Worm (Caenorhabditis elegans) whole organism, mixed stage, embryonic: ENCODE measurements around the gene wdr-5.2.

Source experiments
- M03D4.4 ChIP-seq: sonication (generic microtip); optimal IDR thresholded peaks from 2 replicates; lab custom pipeline; 2017; ENCODE audit warnings: mild to moderate bottlenecking, missing genetic modification characterization, missing compliant biosample characterization
- bed-3 ChIP-seq: fragments of 200-800 bp; sonication (Bioruptor generic); optimal IDR thresholded peaks from 3 replicates; lab custom pipeline; 2018; ENCODE audit warnings: mild to moderate bottlenecking, missing genetic modification characterization, moderate library complexity, missing compliant biosample characterization
- blmp-1 ChIP-seq: fragments of 150-350 bp; optimal IDR thresholded peaks from 2 replicates; lab custom pipeline; 2014; ENCODE audit warnings: missing biosample characterization, missing genetic modification characterization
- ceh-39 ChIP-seq: fragments of 150-350 bp; optimal IDR thresholded peaks from 2 replicates; lab custom pipeline; 2014; ENCODE audit warnings: missing biosample characterization, missing genetic modification characterization
- ceh-43 ChIP-seq: fragments of 200-800 bp; sonication (Bioruptor generic); optimal IDR thresholded peaks from 2 replicates; lab custom pipeline; 2018; ENCODE audit warnings: mild to moderate bottlenecking, missing genetic modification characterization, moderate library complexity, missing compliant biosample characterization
- ceh-83 ChIP-seq: fragments of 200-800 bp; sonication (Bioruptor generic); optimal IDR thresholded peaks from 2 replicates; lab custom pipeline; 2018; ENCODE audit warnings: mild to moderate bottlenecking, missing genetic modification characterization, missing compliant biosample characterization
- ces-1 ChIP-seq: fragments of 150-350 bp; optimal IDR thresholded peaks from 2 replicates; lab custom pipeline; 2014; ENCODE audit warnings: missing biosample characterization, missing genetic modification reagents, missing genetic modification characterization
- cnd-1 ChIP-seq: fragments of 200-800 bp; sonication (Bioruptor generic); optimal IDR thresholded peaks from 2 replicates; lab custom pipeline; 2018; ENCODE audit warnings: mild to moderate bottlenecking, missing genetic modification characterization, missing compliant biosample characterization
- drap-1 ChIP-seq: fragments of 200-800 bp; sonication (Bioruptor generic); optimal IDR thresholded peaks from 3 replicates; lab custom pipeline; 2018; ENCODE audit warnings: mild to moderate bottlenecking, missing genetic modification characterization, missing compliant biosample characterization
- elt-1 ChIP-seq: sonication (generic microtip); optimal IDR thresholded peaks from 2 replicates; lab custom pipeline; 2017; ENCODE audit warnings: missing genetic modification characterization, mild to moderate bottlenecking, missing compliant biosample characterization, antibody characterized with exemption, moderate library complexity, borderline replicate concordance; ENCODE audit not compliant: insufficient read depth
- elt-3 ChIP-seq: fragments of 150-350 bp; optimal IDR thresholded peaks from 2 replicates; lab custom pipeline; 2014; ENCODE audit warnings: missing biosample characterization, missing genetic modification characterization
- flh-1 ChIP-seq: fragments of 200-800 bp; sonication (Bioruptor generic); optimal IDR thresholded peaks from 2 replicates; lab custom pipeline; 2018; ENCODE audit warnings: mild to moderate bottlenecking, missing genetic modification characterization, moderate library complexity, missing compliant biosample characterization
- ham-2 ChIP-seq: fragments of 200-800 bp; sonication (Bioruptor generic); optimal IDR thresholded peaks from 2 replicates; lab custom pipeline; 2018; ENCODE audit warnings: mild to moderate bottlenecking, missing genetic modification characterization, missing compliant biosample characterization
- hlh-1 ChIP-seq: fragments of 150-350 bp; optimal IDR thresholded peaks from 2 replicates; lab custom pipeline; 2014; ENCODE audit warnings: missing biosample characterization, missing genetic modification reagents, missing genetic modification characterization
- lin-13 ChIP-seq: fragments of 150-350 bp; optimal IDR thresholded peaks from 2 replicates; lab custom pipeline; 2014; ENCODE audit warnings: missing biosample characterization, missing genetic modification characterization
- lin-32 ChIP-seq: fragments of 200-800 bp; sonication (Bioruptor generic); optimal IDR thresholded peaks from 2 replicates; lab custom pipeline; 2018; ENCODE audit warnings: mild to moderate bottlenecking, missing genetic modification characterization, missing compliant biosample characterization
- lsy-2 ChIP-seq: fragments of 150-350 bp; optimal IDR thresholded peaks from 2 replicates; lab custom pipeline; 2014; ENCODE audit warnings: missing biosample characterization, missing genetic modification characterization
- mab-5 ChIP-seq: fragments of 150-350 bp; optimal IDR thresholded peaks from 2 replicates; lab custom pipeline; 2014; ENCODE audit warnings: missing biosample characterization, missing genetic modification characterization
- mep-1 ChIP-seq: fragments of 150-350 bp; optimal IDR thresholded peaks from 2 replicates; lab custom pipeline; 2017; ENCODE audit warnings: missing biosample characterization, missing genetic modification reagents, missing genetic modification characterization, inconsistent platforms
- mls-2 ChIP-seq: sonication (generic microtip); optimal IDR thresholded peaks from 2 replicates; lab custom pipeline; 2016; ENCODE audit warnings: mild to moderate bottlenecking, missing genetic modification characterization, moderate library complexity, missing compliant biosample characterization
- nhr-2 ChIP-seq: fragments of 150-350 bp; optimal IDR thresholded peaks from 2 replicates; lab custom pipeline; 2014; ENCODE audit warnings: missing biosample characterization, missing genetic modification characterization
- nhr-237 ChIP-seq: fragments of 150-350 bp; optimal IDR thresholded peaks from 2 replicates; lab custom pipeline; 2014; ENCODE audit warnings: missing biosample characterization, missing genetic modification characterization
- pha-4 ChIP-seq: fragments of 150-350 bp; optimal IDR thresholded peaks from 2 replicates; lab custom pipeline; 2018; ENCODE audit warnings: missing biosample characterization, missing genetic modification reagents, missing genetic modification characterization
- sem-2 ChIP-seq: fragments of 200-800 bp; sonication (Bioruptor generic); optimal IDR thresholded peaks from 2 replicates; lab custom pipeline; 2018; ENCODE audit warnings: mild to moderate bottlenecking, missing genetic modification characterization, missing compliant biosample characterization
- sptf-1 ChIP-seq: sonication (generic microtip); optimal IDR thresholded peaks from 2 replicates; lab custom pipeline; 2017; ENCODE audit warnings: mild to moderate bottlenecking, missing genetic modification characterization, moderate library complexity, missing compliant biosample characterization
- tbx-8 ChIP-seq: fragments of 200-800 bp; sonication (Bioruptor generic); optimal IDR thresholded peaks from 2 replicates; lab custom pipeline; 2018; ENCODE audit warnings: mild to moderate bottlenecking, missing genetic modification characterization, moderate library complexity, missing compliant biosample characterization
- unc-120 ChIP-seq: sonication (generic microtip); optimal IDR thresholded peaks from 2 replicates; lab custom pipeline; 2017; ENCODE audit warnings: missing genetic modification characterization, missing compliant biosample characterization; ENCODE audit not compliant: poor library complexity, severe bottlenecking
- unc-39 ChIP-seq: fragments of 150-350 bp; optimal IDR thresholded peaks from 2 replicates; lab custom pipeline; 2014; ENCODE audit warnings: missing biosample characterization, missing genetic modification characterization
- unc-62 ChIP-seq: fragments of 150-350 bp; optimal IDR thresholded peaks from 2 replicates; lab custom pipeline; 2014; ENCODE audit warnings: missing biosample characterization, missing genetic modification reagents, missing genetic modification characterization
- zip-8 ChIP-seq: fragments of 150-350 bp; optimal IDR thresholded peaks from 2 replicates; lab custom pipeline; 2014; ENCODE audit warnings: missing biosample characterization, missing genetic modification characterization
- ztf-11 ChIP-seq: fragments of 150-350 bp; optimal IDR thresholded peaks from 2 replicates; lab custom pipeline; 2014; ENCODE audit warnings: missing biosample characterization, missing genetic modification characterization

Gene wdr-5.2

DNA sequence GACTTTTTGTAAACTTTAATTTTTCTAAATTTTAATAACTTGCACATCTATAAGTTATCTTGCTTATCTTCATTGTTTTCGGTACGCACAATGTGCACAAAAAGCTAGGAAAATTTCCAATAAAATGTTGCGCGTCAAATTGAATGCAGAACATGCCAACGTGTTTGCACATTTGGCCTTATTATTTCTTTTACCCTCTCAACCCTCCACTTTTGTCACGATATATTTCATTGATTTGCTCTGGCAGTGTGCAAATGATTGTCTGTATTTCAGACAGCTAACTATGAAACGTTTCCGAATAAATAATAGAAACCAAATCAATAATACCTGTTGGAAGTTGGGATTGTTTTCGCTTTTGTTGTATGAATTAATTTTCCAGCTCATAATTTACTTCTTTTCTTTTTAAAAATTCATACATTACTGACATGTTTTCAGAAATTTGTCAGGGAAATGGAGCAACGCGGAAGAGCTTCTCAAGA lies at the start of gene wdr-5.2:
wdr-5.2 (plus strand) TSS at position 429 of the 479 bp plus-strand sequence.
- no peak for TF ChIP-seq ham-2 (GFP tag; lab: Kevin White, UChicago)
- TF ChIP-seq lin-32 = no peak
- peak; percentile 36 for TF ChIP-seq ces-1 (GFP tag; lab: Kevin White, UChicago)
- TF ChIP-seq unc-120 (tag; lab: Kevin White, UChicago) = peak; percentile 29

DNA sequence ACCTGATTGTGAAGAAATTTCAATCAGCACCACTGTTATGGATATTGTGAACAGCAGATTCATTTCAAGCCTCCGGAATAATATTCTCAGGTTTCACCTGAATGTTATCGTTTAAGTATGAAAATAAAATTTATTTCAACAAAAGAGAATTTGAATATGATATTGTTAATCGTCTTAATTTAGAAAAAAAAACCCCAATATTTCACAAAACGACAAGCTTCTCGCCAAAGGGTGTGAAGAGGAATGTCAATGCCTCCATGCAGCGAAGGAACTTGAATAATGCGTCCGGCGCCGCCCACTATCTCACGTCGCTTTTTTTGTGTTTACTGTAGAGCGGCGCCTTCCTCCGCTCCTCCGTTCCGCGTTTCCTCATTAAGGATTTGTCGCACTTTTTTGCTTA lies 46.8 kb upstream of the wdr-5.2 start, which contains the start of gene C11H1.5:
C11H1.5 (minus strand) TSS at position 101 of the 400 bp plus-strand sequence.
- no peak for TF ChIP-seq ces-1 (GFP tag; lab: Kevin White, UChicago)
- no peak for TF ChIP-seq ceh-43 (GFP tag; lab: Kevin White, UChicago)
- no peak for TF ChIP-seq blmp-1 (tag; lab: Kevin White, UChicago)
- no peak for TF ChIP-seq unc-62 (GFP tag; lab: Kevin White, UChicago)
- no peak for TF ChIP-seq mep-1 (tag; lab: Kevin White, UChicago)
- no peak for TF ChIP-seq ceh-39 (tag; lab: Kevin White, UChicago)
- TF ChIP-seq bed-3 (GFP tag; lab: Kevin White, UChicago) = no peak
- no peak for TF ChIP-seq ham-2 (GFP tag; lab: Kevin White, UChicago)
- no peak for TF ChIP-seq nhr-237 (tag; lab: Kevin White, UChicago)
- TF ChIP-seq cnd-1 = no peak
- TF ChIP-seq M03D4.4 (tag; lab: Kevin White, UChicago) = no peak
- TF ChIP-seq hlh-1 (tag; lab: Kevin White, UChicago) = no peak
- TF ChIP-seq lsy-2 (tag; lab: Kevin White, UChicago) = no peak
- no peak for TF ChIP-seq zip-8 (tag; lab: Kevin White, UChicago)
- TF ChIP-seq ztf-11 (tag; lab: Kevin White, UChicago) = no peak
- no peak for TF ChIP-seq lin-13 (tag; lab: Kevin White, UChicago)

DNA sequence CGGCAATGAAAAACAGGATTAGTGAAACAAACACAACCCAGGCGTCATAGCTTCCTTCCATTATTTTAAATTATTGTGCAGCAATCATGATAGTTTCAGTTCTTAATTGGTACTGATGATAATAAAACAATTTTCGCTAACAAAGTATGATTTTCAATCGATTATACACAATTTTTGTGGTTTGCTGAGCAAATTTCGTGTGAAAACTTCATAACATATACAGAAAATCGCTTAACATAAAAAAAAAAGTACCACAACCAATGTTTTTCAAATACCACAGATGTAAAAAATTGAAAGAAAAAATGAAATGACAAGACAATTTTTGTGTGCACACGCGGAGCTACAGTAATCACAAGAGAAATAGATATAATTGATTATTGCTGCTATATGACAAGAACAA lies 42.3 kb upstream of the wdr-5.2 start, which contains the start of gene gphr-2:
gphr-2 (minus strand) TSS at position 101 of the 400 bp plus-strand sequence.
- no peak for TF ChIP-seq nhr-237 (tag; lab: Kevin White, UChicago)
- TF ChIP-seq ceh-83 (GFP tag; lab: Kevin White, UChicago) = no peak
- TF ChIP-seq unc-62 (GFP tag; lab: Kevin White, UChicago) = no peak
- TF ChIP-seq tbx-8 = no peak

DNA sequence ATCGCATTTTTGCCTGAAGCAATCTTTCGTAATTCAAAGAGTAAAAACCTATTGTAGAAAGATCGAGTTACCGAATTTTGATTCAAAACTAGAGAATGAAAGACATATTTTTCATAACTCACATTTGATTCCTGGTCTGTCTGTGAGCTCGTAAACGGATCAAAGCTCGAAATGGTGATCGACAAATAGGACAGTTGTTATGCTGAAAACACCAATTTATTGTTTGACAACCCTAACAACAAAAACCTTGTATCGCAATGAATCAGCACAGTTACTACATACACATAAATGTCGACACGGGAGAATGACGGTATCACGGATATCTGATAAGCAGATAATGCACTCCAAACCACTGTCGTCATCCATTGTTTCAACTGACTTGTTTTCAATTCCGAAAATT lies 40.3 kb upstream of the wdr-5.2 start:
- TF ChIP-seq cnd-1 = no peak

DNA sequence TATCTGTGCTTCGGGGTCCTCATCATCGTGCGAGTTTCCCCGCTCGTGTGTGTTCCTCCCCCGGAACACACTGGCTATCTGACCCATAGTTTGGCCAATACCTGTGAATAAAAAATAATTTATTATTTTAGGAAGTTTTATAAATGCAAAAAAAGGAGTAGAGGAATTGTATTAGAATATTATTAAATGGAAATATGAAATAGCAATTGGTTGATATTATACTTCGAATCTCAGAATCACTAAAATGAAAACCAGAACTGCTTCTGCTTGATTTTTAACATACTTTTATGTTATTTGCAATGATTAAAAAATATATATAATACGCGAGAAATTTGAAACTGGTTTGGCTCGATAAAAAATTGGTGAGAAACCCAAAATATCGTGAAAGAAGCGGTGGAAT lies 38.3 kb upstream of the wdr-5.2 start, which contains the start of gene mgrn-1:
mgrn-1 (minus strand) TSS at position 101 of the 400 bp plus-strand sequence.
- TF ChIP-seq bed-3 (GFP tag; lab: Kevin White, UChicago) (no peak), unc-39 (tag; lab: Kevin White, UChicago) (no peak), ceh-39 (tag; lab: Kevin White, UChicago) (no peak), elt-3 (tag; lab: Kevin White, UChicago) (no peak), lsy-2 (tag; lab: Kevin White, UChicago) (no peak), nhr-2 (tag; lab: Kevin White, UChicago) (no peak), tbx-8 (no peak), unc-62 (GFP tag; lab: Kevin White, UChicago) (no peak), unc-120 (tag; lab: Kevin White, UChicago) (no peak), mls-2 (tag; lab: Kevin White, UChicago) (no peak), ham-2 (GFP tag; lab: Kevin White, UChicago) (no peak), mep-1 (tag; lab: Kevin White, UChicago) (no peak), mab-5 (tag; lab: Kevin White, UChicago) (no peak), ceh-83 (GFP tag; lab: Kevin White, UChicago) (no peak), lin-13 (tag; lab: Kevin White, UChicago) (no peak), ceh-43 (GFP tag; lab: Kevin White, UChicago) (no peak)

DNA sequence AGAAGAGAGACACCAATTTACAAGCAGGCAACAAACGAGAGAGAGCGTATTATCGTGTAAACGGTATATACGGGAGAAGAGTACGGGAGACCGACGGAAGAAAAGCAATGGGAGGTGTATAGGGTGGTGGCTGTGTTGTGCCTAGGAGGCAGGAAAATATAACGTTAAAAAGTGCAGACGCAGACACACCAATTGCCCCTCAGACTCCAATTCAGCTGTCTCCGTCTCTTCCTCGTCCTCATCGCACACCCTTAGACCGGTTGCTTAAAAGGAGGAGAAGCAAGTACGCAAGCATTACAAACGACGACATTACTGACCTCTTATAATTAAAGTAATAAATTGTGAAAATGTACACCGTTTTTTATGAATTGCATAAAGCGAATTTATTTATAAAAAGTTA lies 37.5 kb upstream of the wdr-5.2 start:
- TF ChIP-seq sem-2 (GFP tag; lab: Kevin White, UChicago) = no peak
- peak; percentile 69 for TF ChIP-seq sptf-1 (tag; lab: Kevin White, UChicago)
- peak; percentile 90 for TF ChIP-seq ham-2 (GFP tag; lab: Kevin White, UChicago)
- peak; percentile 38 for TF ChIP-seq mab-5 (tag; lab: Kevin White, UChicago)
- TF ChIP-seq nhr-237 (tag; lab: Kevin White, UChicago) = peak; percentile 81
- TF ChIP-seq ztf-11 (tag; lab: Kevin White, UChicago) = peak; percentile 59
- TF ChIP-seq drap-1 (GFP tag; lab: Kevin White, UChicago) = peak; percentile 49
- TF ChIP-seq ceh-43 (GFP tag; lab: Kevin White, UChicago) = peak; percentile 66
- peak; percentile 93 for TF ChIP-seq lin-13 (tag; lab: Kevin White, UChicago)
- peak; percentile 49 for TF ChIP-seq unc-62 (GFP tag; lab: Kevin White, UChicago)
- peak; percentile 62 for TF ChIP-seq pha-4 (tag; lab: Kevin White, UChicago)
- no peak for TF ChIP-seq lin-32
- TF ChIP-seq blmp-1 (tag; lab: Kevin White, UChicago) = no peak
- peak; percentile 43 for TF ChIP-seq elt-1 (tag; lab: Kevin White, UChicago)
- peak; percentile 80 for TF ChIP-seq mls-2 (tag; lab: Kevin White, UChicago)
- no peak for TF ChIP-seq elt-3 (tag; lab: Kevin White, UChicago)
- TF ChIP-seq unc-39 (tag; lab: Kevin White, UChicago) = no peak
- no peak for TF ChIP-seq nhr-2 (tag; lab: Kevin White, UChicago)
- TF ChIP-seq bed-3 (GFP tag; lab: Kevin White, UChicago) = no peak
- no peak for TF ChIP-seq flh-1
- TF ChIP-seq lsy-2 (tag; lab: Kevin White, UChicago) = peak; percentile 89
- peak; percentile 81 for TF ChIP-seq hlh-1 (tag; lab: Kevin White, UChicago)
- peak; percentile 98 for TF ChIP-seq unc-120 (tag; lab: Kevin White, UChicago)
- peak; percentile 86 for TF ChIP-seq mep-1 (tag; lab: Kevin White, UChicago)
- peak; percentile 46 for TF ChIP-seq M03D4.4 (tag; lab: Kevin White, UChicago)
- TF ChIP-seq cnd-1 = peak; percentile 61
- peak; percentile 89 for TF ChIP-seq ces-1 (GFP tag; lab: Kevin White, UChicago)
